Worm (Caenorhabditis elegans) whole organism, L1 larva: ENCODE measurements around the gene nhr-15.

Experiments
- F16B12.6 ChIP-seq: fragments of 150-350 bp; optimal IDR thresholded peaks from 2 replicates; lab custom pipeline; 2014; ENCODE audit warnings: missing biosample characterization, missing genetic modification characterization
- alr-1 ChIP-seq: fragments of 200-800 bp; sonication (Bioruptor generic); optimal IDR thresholded peaks from 2 replicates; lab custom pipeline; 2018; ENCODE audit warnings: borderline replicate concordance, mild to moderate bottlenecking, missing genetic modification characterization, missing compliant biosample characterization
- ceh-8 ChIP-seq: fragments of 200-800 bp; sonication (Bioruptor generic); optimal IDR thresholded peaks from 2 replicates; lab custom pipeline; 2018; ENCODE audit warnings: mild to moderate bottlenecking, missing genetic modification characterization, moderate library complexity, missing compliant biosample characterization
- ceh-88 ChIP-seq: fragments of 200-800 bp; sonication (Bioruptor generic); IDR thresholded peaks from 2 replicates; pipeline ENCODE4 v1.3.6; 2022; ENCODE audit warnings: missing genetic modification characterization, missing compliant biosample characterization
- ceh-90 ChIP-seq: sonication (generic microtip); optimal IDR thresholded peaks from 2 replicates; lab custom pipeline; 2016; ENCODE audit warnings: missing genetic modification characterization, missing compliant biosample characterization
- dpl-1 ChIP-seq, 3 experiments: fragments of 150-350 bp in 2 of 3; sonication (generic microtip) in 1 of 3; optimal IDR thresholded peaks; 2 replicates each; lab custom pipeline; 2014 to 2017; ENCODE audit warnings: missing biosample characterization in 3 of 3, missing genetic modification characterization in 3 of 3, missing genetic modification reagents in 3 of 3
- dsc-1 ChIP-seq: sonication (generic microtip); optimal IDR thresholded peaks from 2 replicates; lab custom pipeline; 2016; ENCODE audit warnings: mild to moderate bottlenecking, missing genetic modification characterization, missing compliant biosample characterization
- efl-1 ChIP-seq, 4 experiments: fragments of 150-350 bp; optimal IDR thresholded peaks in 3 of 4; peaks in 1 of 4; 1 replicate in 1 of 4; 2 replicates in 3 of 4; lab custom pipeline; 2014; ENCODE audit warnings: missing biosample characterization in 2 of 4, missing genetic modification characterization in 2 of 4, missing genetic modification reagents in 2 of 4
- efl-3 ChIP-seq: fragments of 200-800 bp; sonication (Bioruptor generic); optimal IDR thresholded peaks from 2 replicates; lab custom pipeline; 2018; ENCODE audit warnings: mild to moderate bottlenecking, missing genetic modification characterization, missing compliant biosample characterization
- fkh-10 ChIP-seq: sonication (generic microtip); optimal IDR thresholded peaks from 2 replicates; lab custom pipeline; 2017; ENCODE audit warnings: missing biosample characterization, missing genetic modification reagents, missing genetic modification characterization
- fkh-8 ChIP-seq: sonication (generic microtip); optimal IDR thresholded peaks from 2 replicates; lab custom pipeline; 2016; ENCODE audit warnings: mild to moderate bottlenecking, missing genetic modification characterization, missing compliant biosample characterization
- hlh-4 ChIP-seq: sonication (generic microtip); optimal IDR thresholded peaks from 2 replicates; lab custom pipeline; 2016; ENCODE audit warnings: mild to moderate bottlenecking, missing genetic modification characterization, missing compliant biosample characterization
- hpl-2 ChIP-seq: fragments of 150-350 bp; optimal IDR thresholded peaks from 2 replicates; lab custom pipeline; 2014; ENCODE audit warnings: missing biosample characterization, missing genetic modification reagents, missing genetic modification characterization
- lin-14 ChIP-seq: fragments of 200-800 bp; sonication (Bioruptor generic); optimal IDR thresholded peaks from 2 replicates; lab custom pipeline; 2018; ENCODE audit warnings: mild to moderate bottlenecking, missing genetic modification characterization, moderate library complexity, missing compliant biosample characterization
- lin-15B ChIP-seq: fragments of 150-350 bp; sonication (generic microtip); optimal IDR thresholded peaks from 3 replicates; lab custom pipeline; 2014; ENCODE audit warnings: missing biosample characterization, missing genetic modification characterization
- lin-35 ChIP-seq, 2 experiments: fragments of 150-350 bp; optimal IDR thresholded peaks; 2 replicates each; lab custom pipeline; 2014; ENCODE audit warnings: missing biosample characterization in 2 of 2, missing genetic modification characterization in 2 of 2, missing genetic modification reagents in 2 of 2
- lin-39 ChIP-seq: fragments of 150-350 bp; optimal IDR thresholded peaks from 2 replicates; lab custom pipeline; 2014; ENCODE audit warnings: missing biosample characterization, missing genetic modification reagents, missing genetic modification characterization
- lsy-2 ChIP-seq, 2 experiments: fragments of 150-350 bp; optimal IDR thresholded peaks; 2 replicates each; lab custom pipeline; 2014; ENCODE audit warnings: missing biosample characterization in 2 of 2, missing genetic modification characterization in 2 of 2
- mab-9 ChIP-seq: fragments of 200-800 bp; sonication (Bioruptor generic); IDR thresholded peaks from 2 replicates; pipeline ENCODE4 v1.3.6; 2022; ENCODE audit warnings: missing genetic modification reagents, missing genetic modification characterization, missing compliant biosample characterization
- mef-2 ChIP-seq: fragments of 150-350 bp; optimal IDR thresholded peaks from 2 replicates; lab custom pipeline; 2014; ENCODE audit warnings: missing biosample characterization, missing genetic modification characterization
- mep-1 ChIP-seq: fragments of 150-350 bp; optimal IDR thresholded peaks from 2 replicates; lab custom pipeline; 2014; ENCODE audit warnings: missing biosample characterization, missing genetic modification characterization
- nhr-19 ChIP-seq: fragments of 200-800 bp; sonication (Bioruptor generic); conservative IDR thresholded peaks from 2 replicates; pipeline ENCODE4 v1.3.6; 2022; ENCODE audit warnings: missing genetic modification characterization, missing compliant biosample characterization
- nhr-237 ChIP-seq: fragments of 150-350 bp; optimal IDR thresholded peaks from 2 replicates; lab custom pipeline; 2014; ENCODE audit warnings: missing biosample characterization, missing genetic modification characterization
- nhr-28 ChIP-seq: fragments of 150-350 bp; optimal IDR thresholded peaks from 2 replicates; lab custom pipeline; 2014; ENCODE audit warnings: missing biosample characterization, missing genetic modification characterization
- nhr-47 ChIP-seq: sonication (generic microtip); optimal IDR thresholded peaks from 2 replicates; lab custom pipeline; 2016; ENCODE audit warnings: mild to moderate bottlenecking, missing genetic modification characterization, moderate library complexity, missing compliant biosample characterization
- nhr-71 ChIP-seq: sonication (generic microtip); optimal IDR thresholded peaks from 2 replicates; lab custom pipeline; 2016; ENCODE audit warnings: mild to moderate bottlenecking, missing genetic modification characterization, moderate library complexity, missing compliant biosample characterization
- nhr-76 ChIP-seq: sonication (generic microtip); optimal IDR thresholded peaks from 2 replicates; lab custom pipeline; 2017; ENCODE audit warnings: missing biosample characterization, missing genetic modification characterization
- nhr-84 ChIP-seq: sonication (generic microtip); optimal IDR thresholded peaks from 2 replicates; lab custom pipeline; 2017; ENCODE audit warnings: missing biosample characterization, missing genetic modification characterization
- nhr-90 ChIP-seq: sonication (generic microtip); optimal IDR thresholded peaks from 2 replicates; lab custom pipeline; 2016; ENCODE audit warnings: mild to moderate bottlenecking, missing genetic modification characterization, missing compliant biosample characterization; ENCODE audit not compliant: poor library complexity
- pag-3 ChIP-seq: sonication (generic microtip); optimal IDR thresholded peaks from 2 replicates; lab custom pipeline; 2017; ENCODE audit warnings: missing genetic modification characterization, mild to moderate bottlenecking, missing compliant biosample characterization, antibody characterized with exemption, borderline replicate concordance; ENCODE audit not compliant: insufficient read depth
- pax-3 ChIP-seq: fragments of 200-800 bp; sonication (Bioruptor generic); optimal IDR thresholded peaks from 2 replicates; lab custom pipeline; 2018; ENCODE audit warnings: mild to moderate bottlenecking, missing genetic modification characterization, moderate library complexity, missing compliant biosample characterization
- pqm-1 ChIP-seq: sonication (generic microtip); optimal IDR thresholded peaks from 3 replicates; lab custom pipeline; 2017; ENCODE audit warnings: missing biosample characterization, missing genetic modification characterization
- rnt-1 ChIP-seq: sonication (generic microtip); optimal IDR thresholded peaks from 2 replicates; lab custom pipeline; 2016; ENCODE audit warnings: mild to moderate bottlenecking, missing genetic modification characterization, moderate library complexity, missing compliant biosample characterization
- snpc-4 ChIP-seq: fragments of 150-350 bp; optimal IDR thresholded peaks from 2 replicates; lab custom pipeline; 2014; ENCODE audit warnings: missing biosample characterization, missing genetic modification characterization
- snu-23 ChIP-seq: sonication (generic microtip); optimal IDR thresholded peaks from 2 replicates; lab custom pipeline; 2016; ENCODE audit warnings: missing genetic modification characterization, missing compliant biosample characterization
- sox-4 ChIP-seq: sonication (generic microtip); optimal IDR thresholded peaks from 2 replicates; lab custom pipeline; 2016; ENCODE audit warnings: missing genetic modification characterization, missing compliant biosample characterization
- sptf-1 ChIP-seq: fragments of 150-350 bp; optimal IDR thresholded peaks from 2 replicates; lab custom pipeline; 2014; ENCODE audit warnings: missing biosample characterization, missing genetic modification characterization
- sup-37 ChIP-seq: fragments of 200-800 bp; sonication (Bioruptor generic); optimal IDR thresholded peaks from 2 replicates; lab custom pipeline; 2018; ENCODE audit warnings: mild to moderate bottlenecking, missing genetic modification characterization, missing compliant biosample characterization
- swsn-7 ChIP-seq: sonication (generic microtip); optimal IDR thresholded peaks from 2 replicates; lab custom pipeline; 2016; ENCODE audit warnings: missing genetic modification characterization, missing compliant biosample characterization
- tlp-1 ChIP-seq: fragments of 150-350 bp; optimal IDR thresholded peaks from 2 replicates; lab custom pipeline; 2014; ENCODE audit warnings: missing biosample characterization, missing genetic modification characterization
- unc-130 ChIP-seq: fragments of 150-350 bp; optimal IDR thresholded peaks from 2 replicates; lab custom pipeline; 2017; ENCODE audit warnings: missing biosample characterization, missing genetic modification characterization, inconsistent platforms
- unc-30 ChIP-seq: sonication (generic microtip); optimal IDR thresholded peaks from 2 replicates; lab custom pipeline; 2017; ENCODE audit warnings: missing biosample characterization, missing genetic modification characterization
- unc-98 ChIP-seq: fragments of 200-800 bp; sonication (Bioruptor generic); IDR thresholded peaks from 2 replicates; pipeline ENCODE4 v1.3.6; 2022; ENCODE audit warnings: missing genetic modification characterization, missing compliant biosample characterization
- xbp-1 ChIP-seq: sonication (generic microtip); optimal IDR thresholded peaks from 2 replicates; lab custom pipeline; 2016; ENCODE audit warnings: missing genetic modification characterization, missing compliant biosample characterization
- ztf-11 ChIP-seq, 2 experiments: sonication (generic microtip); optimal IDR thresholded peaks; 2 replicates each; lab custom pipeline; 2016 to 2017; ENCODE audit warnings: missing genetic modification characterization in 2 of 2, missing biosample characterization in 1 of 2, missing compliant biosample characterization in 1 of 2
- ztf-4 ChIP-seq: fragments of 150-350 bp; optimal IDR thresholded peaks from 2 replicates; lab custom pipeline; 2014; ENCODE audit warnings: missing biosample characterization, missing genetic modification characterization

The nhr-15 gene

DNA sequence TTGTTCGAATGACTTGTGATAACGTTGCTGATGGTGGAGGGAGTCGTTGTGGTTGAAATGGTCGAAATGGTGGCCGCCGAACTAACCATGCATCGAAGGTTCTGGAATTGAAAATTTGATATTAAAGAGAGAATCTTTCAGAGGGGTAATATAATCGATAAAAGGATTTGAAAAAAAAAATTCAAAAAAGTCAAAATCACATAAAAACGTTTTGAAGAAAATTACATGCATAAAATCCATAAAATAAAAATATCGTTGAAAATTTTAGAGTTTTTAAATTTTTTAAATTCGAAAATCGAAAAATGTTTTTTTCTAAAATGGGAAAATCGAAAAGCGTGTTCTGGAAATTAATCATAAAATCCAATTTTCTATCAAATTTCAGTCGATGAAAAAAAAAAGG is 30.9 kb upstream of the nhr-15 start, which contains the start of gene npr-5:
TSS of gene npr-5 (minus strand) at position 101 of the 400 bp plus-strand sequence.
- no peak for TF ChIP-seq pqm-1
- TF ChIP-seq nhr-47 (tag; lab: Kevin White, UChicago), result no peak
- TF ChIP-seq fkh-10 (GFP tag; lab: Kevin White, UChicago), result no peak
- no peak for TF ChIP-seq unc-130
- no peak for TF ChIP-seq dpl-1 (GFP tag; optimal IDR thresholded peaks at IDR 0.05; lab: Kevin White, UChicago)
- TF ChIP-seq xbp-1, result no peak
- no peak for TF ChIP-seq pag-3 (tag; lab: Kevin White, UChicago)
- no peak for TF ChIP-seq nhr-90 (tag; lab: Kevin White, UChicago)
- no peak for TF ChIP-seq lin-15B (tag; lab: Kevin White, UChicago)
- TF ChIP-seq snpc-4, result no peak
- TF ChIP-seq, all 84 proteins: peak for 0

DNA sequence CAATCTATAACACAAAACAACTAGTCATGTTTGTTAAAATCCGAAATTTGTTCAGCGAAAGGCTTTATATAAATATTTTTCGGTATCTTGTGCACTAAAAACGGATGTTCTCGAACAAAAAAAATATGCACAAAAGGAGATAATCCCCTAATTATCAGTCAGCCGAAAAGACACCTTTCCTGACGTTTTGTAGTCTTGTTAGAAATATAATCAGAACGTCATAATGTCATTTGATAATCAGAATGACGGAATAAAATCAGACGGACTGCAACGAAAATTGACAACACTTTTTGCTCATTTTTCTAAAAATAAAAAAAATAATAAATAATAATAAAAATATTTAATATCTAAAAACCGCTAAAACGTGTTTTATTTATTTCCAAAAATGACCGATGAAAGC is 28.6 kb upstream of the nhr-15 start:
- peak; percentile 61 for TF ChIP-seq fkh-8 (tag; lab: Kevin White, UChicago)
- TF ChIP-seq dsc-1 (tag; lab: Kevin White, UChicago), result peak; percentile 85
- TF ChIP-seq pax-3 (tag; lab: Kevin White, UChicago), result peak; percentile 47
- TF ChIP-seq sup-37 (GFP tag; lab: Kevin White, UChicago), result no peak
- TF ChIP-seq nhr-71 (tag; lab: Kevin White, UChicago), result peak; percentile 3
- TF ChIP-seq ceh-8 (GFP tag; lab: Kevin White, UChicago), result no peak

DNA sequence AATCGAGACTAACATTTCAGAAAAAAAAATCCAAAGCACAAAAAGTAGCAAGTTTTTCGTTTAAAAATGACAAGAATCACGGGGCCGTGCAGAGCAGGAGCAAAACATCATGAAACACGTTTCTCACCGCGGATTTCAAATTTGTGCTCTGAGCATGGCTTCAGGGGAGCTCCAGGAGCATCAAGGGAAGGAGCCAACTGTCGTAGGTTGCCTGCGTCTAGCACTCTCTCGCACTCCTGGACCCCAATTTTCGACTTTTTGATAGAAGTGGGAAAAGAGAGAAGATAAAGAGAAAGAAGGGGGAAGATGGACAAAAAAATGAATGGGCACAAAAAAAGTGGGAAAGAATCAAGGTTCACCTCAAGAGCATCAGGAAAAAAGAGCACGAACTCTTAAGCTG is 27.7 kb upstream of the nhr-15 start:
- TF ChIP-seq lsy-2 (tag; optimal IDR thresholded peaks at IDR 0.05; lab: Kevin White, UChicago), result peak; percentile 19 to 41
- TF ChIP-seq efl-1 (optimal IDR thresholded peaks at IDR 0.05; lab: Kevin White, UChicago), result peak in 1 of 2 experiments; percentile 21
- peak; percentile 30 to 78 for TF ChIP-seq efl-1 (GFP tag; optimal IDR thresholded peaks at IDR 0.05 in 1 of 2; lab: Kevin White, UChicago)
- TF ChIP-seq snu-23 (GFP tag; lab: Kevin White, UChicago), result peak; percentile 35
- TF ChIP-seq ztf-4 (tag; lab: Kevin White, UChicago), result no peak
- no peak for TF ChIP-seq sup-37 (GFP tag; lab: Kevin White, UChicago)
- TF ChIP-seq unc-30 (tag; lab: Kevin White, UChicago), result no peak
- TF ChIP-seq ceh-88, result no peak
- no peak for TF ChIP-seq F16B12.6
- no peak for TF ChIP-seq mab-9 (GFP tag; lab: Robert Waterston, UW)
- no peak for TF ChIP-seq nhr-28
- TF ChIP-seq unc-98 (GFP tag; lab: Robert Waterston, UW), result no peak
- TF ChIP-seq hlh-4 (tag; lab: Kevin White, UChicago), result no peak
- no peak for TF ChIP-seq tlp-1
- no peak for TF ChIP-seq nhr-237
- peak; percentile 77 for TF ChIP-seq lin-14 (GFP tag; lab: Kevin White, UChicago)
- peak in 1 of 2 experiments; percentile 17 for TF ChIP-seq lin-35 (GFP tag; optimal IDR thresholded peaks at IDR 0.05; lab: Kevin White, UChicago)
- TF ChIP-seq mef-2, result no peak
- TF ChIP-seq ztf-11 (tag; optimal IDR thresholded peaks at IDR 0.05; lab: Kevin White, UChicago), result no peak
- TF ChIP-seq mep-1, result no peak
- TF ChIP-seq nhr-76 (tag; lab: Kevin White, UChicago), result no peak
- no peak for TF ChIP-seq hpl-2 (GFP tag; lab: Kevin White, UChicago)
- TF ChIP-seq nhr-71 (tag; lab: Kevin White, UChicago), result peak; percentile 74
- TF ChIP-seq rnt-1 (tag; lab: Kevin White, UChicago), result peak; percentile 78
- peak; percentile 54 for TF ChIP-seq nhr-19
- TF ChIP-seq alr-1 (tag; lab: Kevin White, UChicago), result no peak
- TF ChIP-seq sptf-1, result no peak
- no peak for TF ChIP-seq lin-39 (tag; lab: Kevin White, UChicago)
- no peak for TF ChIP-seq swsn-7
- no peak for TF ChIP-seq efl-3
- no peak for TF ChIP-seq ceh-90 (tag; lab: Kevin White, UChicago)
- no peak for TF ChIP-seq sox-4 (tag; lab: Kevin White, UChicago)
- no peak for TF ChIP-seq nhr-84 (tag; lab: Kevin White, UChicago)
